Worm (Caenorhabditis elegans) whole organism, early embryonic: Measurements from ENCODE around the gene ZK1098.6.

Experiments
- aly-1 ChIP-seq: sonication (generic microtip); optimal IDR thresholded peaks from 2 replicates; lab custom pipeline; 2016; ENCODE audit warnings: missing genetic modification characterization, missing compliant biosample characterization
- tbx-37 ChIP-seq: fragments of 200-800 bp; sonication (Bioruptor generic); conservative IDR thresholded peaks from 2 replicates; pipeline ENCODE4 v1.3.6; 2022; ENCODE audit warnings: missing genetic modification reagents, missing genetic modification characterization, missing compliant biosample characterization
- tra-4 ChIP-seq: sonication (generic microtip); optimal IDR thresholded peaks from 2 replicates; lab custom pipeline; 2017; ENCODE audit warnings: missing genetic modification characterization, missing compliant biosample characterization

ce11 chrIII:9558463-9558862 is 31.5 kb downstream of the ZK1098.6 start, which contains the start of gene C48B4.6:
- TF ChIP-seq tra-4 (no peak), aly-1 (tag; lab: Kevin White, UChicago) (no peak), tbx-37 (GFP tag; lab: Robert Waterston, UW) (no peak)
